Worm (Caenorhabditis elegans): Measurements from ENCODE around the gene srd-28.

Gene srd-28

ce11 chrV:15293865-15294264 lies 43.5 kb downstream of the srd-28 start, which contains the start of gene str-96:
str-96 (minus strand) TSS chrV:15293965.
- no peak for TF ChIP-seq unc-62 (GFP tag; optimal IDR thresholded peaks at IDR 0.05)

ce11 chrV:15298597-15298996 lies 48.2 kb downstream of the srd-28 start, which contains the start of gene cpr-3:
cpr-3 (minus strand) TSS chrV:15298700.
- no peak for TF ChIP-seq unc-62 (GFP tag; optimal IDR thresholded peaks at IDR 0.05)

Measured in whole organism, dauer.